Fruit fly (Drosophila melanogaster): ENCODE measurements around the gene alphaTub84B.
A peak's percentile ranks its signal among the peaks of the same experiment; 100 is the strongest.

The alphaTub84B gene

dm6 chr3R:7080157-7080916 is 6.1 kb upstream of the alphaTub84B start, which contains the start of gene Ref1:
TSS of gene Ref1 (minus strand) at chr3R:7080387.
- TF ChIP-seq EcR (GFP tag; optimal IDR thresholded peaks at IDR 0.05), result no peak
- TF ChIP-seq CG32121 (GFP tag; IDR thresholded peaks at IDR 0.05), result no peak

- TF ChIP-seq CG34367 (tag; optimal IDR thresholded peaks at IDR 0.05) (peak; percentile 31), CG17806 (tag; optimal IDR thresholded peaks at IDR 0.05) (peak; percentile 19), CG12605 (GFP tag; IDR thresholded peaks at IDR 0.05) (peak; percentile 59; the same call in 1 of the 2 replicates), CG9948 (tag; optimal IDR thresholded peaks at IDR 0.05) (no peak), Snoo (tag; optimal IDR thresholded peaks at IDR 0.05) (peak; percentile 33), CG8159 (tag; optimal IDR thresholded peaks at IDR 0.05) (peak; percentile 48), EcR (GFP tag; optimal IDR thresholded peaks at IDR 0.05) (no peak), CG8301 (tag; optimal IDR thresholded peaks at IDR 0.05) (peak; percentile 22), CG10348 (GFP tag; IDR thresholded peaks at IDR 0.05) (no peak), Pif1B (GFP tag; optimal IDR thresholded peaks at IDR 0.05) (peak; percentile 14), CG32121 (GFP tag; IDR thresholded peaks at IDR 0.05) (peak; percentile 28; the same call in 1 of the 2 replicates), CG14655 (GFP tag; optimal IDR thresholded peaks at IDR 0.05) (no peak), Ets98B (GFP tag; IDR thresholded peaks at IDR 0.05) (peak; percentile 60), fd96Ca (GFP tag; IDR thresholded peaks at IDR 0.05) (0 out of 3 replicates have a peak, but pooled peaks have one; percentile 38), Pif1A (GFP tag; optimal IDR thresholded peaks at IDR 0.05) (no peak), CG15710 (tag; optimal IDR thresholded peaks at IDR 0.05) (peak; percentile 22), D1 (tag; optimal IDR thresholded peaks at IDR 0.05) (no peak), CG4496 (GFP tag; IDR thresholded peaks at IDR 0.05) (peak; percentile 57), CG13204 (GFP tag; optimal IDR thresholded peaks at IDR 0.05) (no peak), gl (tag; optimal IDR thresholded peaks at IDR 0.05) (peak; percentile 71), rn (GFP tag; IDR thresholded peaks at IDR 0.05) (no peak)
Observed at dm6 chr3R:7081972-7082371, 4.4 kb upstream of the alphaTub84B start, which contains the start of gene Dpck. TSS of gene Dpck (plus strand) at chr3R:7082182.

dm6 chr3R:7083750-7084149 is 2.6 kb upstream of the alphaTub84B start:
- TF ChIP-seq CG4496 (GFP tag; IDR thresholded peaks at IDR 0.05), result no peak
- no peak for TF ChIP-seq CG14655 (GFP tag; optimal IDR thresholded peaks at IDR 0.05)
- no peak for TF ChIP-seq Ets98B (GFP tag; IDR thresholded peaks at IDR 0.05)
- TF ChIP-seq EcR (GFP tag; optimal IDR thresholded peaks at IDR 0.05), result no peak
- TF ChIP-seq CG13204 (GFP tag; optimal IDR thresholded peaks at IDR 0.05), result no peak
- TF ChIP-seq Pif1A (GFP tag; optimal IDR thresholded peaks at IDR 0.05), result no peak
- no peak for TF ChIP-seq rn (GFP tag; IDR thresholded peaks at IDR 0.05)
- no peak for TF ChIP-seq fd96Ca (GFP tag; IDR thresholded peaks at IDR 0.05)
- no peak for TF ChIP-seq CG12605 (GFP tag; IDR thresholded peaks at IDR 0.05)
- no peak for TF ChIP-seq CG34367 (tag; optimal IDR thresholded peaks at IDR 0.05)
- no peak for TF ChIP-seq CG17806 (tag; optimal IDR thresholded peaks at IDR 0.05)
- TF ChIP-seq CG8159 (tag; optimal IDR thresholded peaks at IDR 0.05), result no peak
- TF ChIP-seq CG10348 (GFP tag; IDR thresholded peaks at IDR 0.05), result no peak
- no peak for TF ChIP-seq D1 (tag; optimal IDR thresholded peaks at IDR 0.05)
- no peak for TF ChIP-seq CG8301 (tag; optimal IDR thresholded peaks at IDR 0.05)
- TF ChIP-seq Pif1B (GFP tag; optimal IDR thresholded peaks at IDR 0.05), result no peak
- TF ChIP-seq CG9948 (tag; optimal IDR thresholded peaks at IDR 0.05), result no peak
- no peak for TF ChIP-seq Snoo (tag; optimal IDR thresholded peaks at IDR 0.05)
- no peak for TF ChIP-seq CG15710 (tag; optimal IDR thresholded peaks at IDR 0.05)

dm6 chr3R:7085455-7085854 is 944 bp upstream of the alphaTub84B start:
- no peak for TF ChIP-seq CG8159 (tag; optimal IDR thresholded peaks at IDR 0.05)
- TF ChIP-seq CG4496 (GFP tag; IDR thresholded peaks at IDR 0.05), result no peak
- no peak for TF ChIP-seq CG34367 (tag; optimal IDR thresholded peaks at IDR 0.05)
- no peak for TF ChIP-seq CG14655 (GFP tag; optimal IDR thresholded peaks at IDR 0.05)
- TF ChIP-seq CG10348 (GFP tag; IDR thresholded peaks at IDR 0.05), result no peak

- TF ChIP-seq CG15710 (tag; optimal IDR thresholded peaks at IDR 0.05) (no peak), CG12605 (GFP tag; IDR thresholded peaks at IDR 0.05) (no peak), D1 (tag; optimal IDR thresholded peaks at IDR 0.05) (no peak), rn (GFP tag; IDR thresholded peaks at IDR 0.05) (no peak), Ets98B (GFP tag; IDR thresholded peaks at IDR 0.05) (no peak), CG4496 (GFP tag; IDR thresholded peaks at IDR 0.05) (no peak), CG17806 (tag; optimal IDR thresholded peaks at IDR 0.05) (no peak), gl (tag; optimal IDR thresholded peaks at IDR 0.05) (no peak)
Observed at dm6 chr3R:7085983-7086376, 419 bp upstream of the alphaTub84B start, which contains the start of gene Tailor. TSS of gene Tailor (minus strand) at chr3R:7086083.

- TF ChIP-seq CG32121 (GFP tag; IDR thresholded peaks at IDR 0.05) (peak; percentile 26; the same call in 1 of the 2 replicates), fd96Ca (GFP tag; IDR thresholded peaks at IDR 0.05) (no peak)
Observed at dm6 chr3R:7087201-7087505, 754 bp downstream of the alphaTub84B start.

dm6 chr3R:7087904-7088303 is 1.5 kb downstream of the alphaTub84B start:
- no peak for TF ChIP-seq fd96Ca (GFP tag; IDR thresholded peaks at IDR 0.05)
- TF ChIP-seq CG17806 (tag; optimal IDR thresholded peaks at IDR 0.05), result no peak
- no peak for TF ChIP-seq CG10348 (GFP tag; IDR thresholded peaks at IDR 0.05)
- TF ChIP-seq D1 (tag; optimal IDR thresholded peaks at IDR 0.05), result no peak
- TF ChIP-seq CG4496 (GFP tag; IDR thresholded peaks at IDR 0.05), result no peak
- TF ChIP-seq CG9948 (tag; optimal IDR thresholded peaks at IDR 0.05), result no peak
- TF ChIP-seq CG12605 (GFP tag; IDR thresholded peaks at IDR 0.05), result no peak
- no peak for TF ChIP-seq CG32121 (GFP tag; IDR thresholded peaks at IDR 0.05)
- no peak for TF ChIP-seq gl (tag; optimal IDR thresholded peaks at IDR 0.05)
- TF ChIP-seq CG13204 (GFP tag; optimal IDR thresholded peaks at IDR 0.05), result no peak

Data from whole organism, pupa.